Worm (Caenorhabditis elegans) whole organism, L3 larva: Measurements from ENCODE around the gene trap-2.

Experiments used
- R02D3.7 ChIP-seq: fragments of 150-350 bp; optimal IDR thresholded peaks from 2 replicates; lab custom pipeline; 2014; ENCODE audit warnings: missing biosample characterization, missing genetic modification characterization
- ZK546.5 ChIP-seq: sonication (generic microtip); optimal IDR thresholded peaks from 2 replicates; lab custom pipeline; 2017; ENCODE audit warnings: missing biosample characterization, missing genetic modification characterization
- aly-2 ChIP-seq: fragments of 150-350 bp; optimal IDR thresholded peaks from 2 replicates; lab custom pipeline; 2014; ENCODE audit warnings: missing biosample characterization, missing genetic modification characterization
- ama-1 ChIP-seq: fragments of 150-350 bp; optimal IDR thresholded peaks from 2 replicates; lab custom pipeline; 2018
- ceh-16 ChIP-seq: sonication (generic microtip); optimal IDR thresholded peaks from 2 replicates; lab custom pipeline; 2017; ENCODE audit warnings: missing biosample characterization, missing genetic modification characterization
- ceh-28 ChIP-seq: fragments of 150-350 bp; optimal IDR thresholded peaks from 2 replicates; lab custom pipeline; 2014; ENCODE audit warnings: missing biosample characterization, missing genetic modification reagents, missing genetic modification characterization
- ceh-82 ChIP-seq: fragments of 150-350 bp; optimal IDR thresholded peaks from 2 replicates; lab custom pipeline; 2014; ENCODE audit warnings: missing biosample characterization, missing genetic modification characterization
- ceh-9 ChIP-seq: sonication (generic microtip); optimal IDR thresholded peaks from 2 replicates; lab custom pipeline; 2018; ENCODE audit warnings: missing biosample characterization, missing genetic modification characterization
- daf-12 ChIP-seq: fragments of 150-350 bp; optimal IDR thresholded peaks from 2 replicates; lab custom pipeline; 2014; ENCODE audit warnings: missing biosample characterization, missing genetic modification reagents, missing genetic modification characterization
- egl-27 ChIP-seq: sonication (generic microtip); optimal IDR thresholded peaks from 4 replicates; lab custom pipeline; 2017; ENCODE audit warnings: missing biosample characterization, missing genetic modification reagents, missing genetic modification characterization
- egl-5 ChIP-seq: fragments of 150-350 bp; optimal IDR thresholded peaks from 2 replicates; lab custom pipeline; 2017; ENCODE audit warnings: missing biosample characterization, missing genetic modification reagents, missing genetic modification characterization, inconsistent platforms
- elt-1 ChIP-seq: fragments of 150-350 bp; optimal IDR thresholded peaks from 2 replicates; lab custom pipeline; 2014; ENCODE audit warnings: missing biosample characterization, missing genetic modification characterization
- elt-2 ChIP-seq: sonication (generic microtip); optimal IDR thresholded peaks from 2 replicates; lab custom pipeline; 2016; ENCODE audit warnings: missing genetic modification reagents, mild to moderate bottlenecking, missing genetic modification characterization, missing compliant biosample characterization
- elt-3 ChIP-seq, 3 experiments: fragments of 150-350 bp in 1 of 3; sonication (generic microtip) in 2 of 3; optimal IDR thresholded peaks; 2 replicates in 2 of 3; 4 replicates in 1 of 3; lab custom pipeline; 2014 to 2017; ENCODE audit warnings: missing biosample characterization in 3 of 3, missing genetic modification characterization in 3 of 3
- eor-1 ChIP-seq, 2 experiments: fragments of 150-350 bp; optimal IDR thresholded peaks; 2 replicates each; lab custom pipeline; 2014 to 2018; ENCODE audit warnings: missing biosample characterization in 2 of 2, missing genetic modification characterization in 2 of 2
- fkh-10 ChIP-seq: sonication (generic microtip); optimal IDR thresholded peaks from 2 replicates; lab custom pipeline; 2017; ENCODE audit warnings: missing biosample characterization, missing genetic modification reagents, missing genetic modification characterization
- fkh-2 ChIP-seq: fragments of 150-350 bp; optimal IDR thresholded peaks from 2 replicates; lab custom pipeline; 2014; ENCODE audit warnings: missing biosample characterization, missing genetic modification reagents, missing genetic modification characterization
- fos-1 ChIP-seq: fragments of 150-350 bp; optimal IDR thresholded peaks from 2 replicates; lab custom pipeline; 2014; ENCODE audit warnings: missing biosample characterization, missing genetic modification characterization
- hmg-11 ChIP-seq: sonication (generic microtip); optimal IDR thresholded peaks from 2 replicates; lab custom pipeline; 2016; ENCODE audit warnings: missing genetic modification characterization, missing compliant biosample characterization
- jun-1 ChIP-seq: fragments of 150-350 bp; optimal IDR thresholded peaks from 2 replicates; lab custom pipeline; 2014; ENCODE audit warnings: missing biosample characterization, missing genetic modification reagents, missing genetic modification characterization
- lin-15B ChIP-seq: fragments of 150-350 bp; optimal IDR thresholded peaks from 2 replicates; lab custom pipeline; 2014; ENCODE audit warnings: missing biosample characterization, missing genetic modification characterization
- lin-39 ChIP-seq: fragments of 150-350 bp; optimal IDR thresholded peaks from 2 replicates; lab custom pipeline; 2018; ENCODE audit warnings: missing biosample characterization, missing genetic modification reagents, missing genetic modification characterization
- lsy-12 ChIP-seq: sonication (generic microtip); optimal IDR thresholded peaks from 2 replicates; lab custom pipeline; 2016; ENCODE audit warnings: mild to moderate bottlenecking, missing genetic modification characterization, missing compliant biosample characterization
- mdl-1 ChIP-seq: fragments of 150-350 bp; optimal IDR thresholded peaks from 2 replicates; lab custom pipeline; 2014; ENCODE audit warnings: missing biosample characterization, missing genetic modification characterization
- mml-1 ChIP-seq: fragments of 150-350 bp; sonication (generic microtip); optimal IDR thresholded peaks from 3 replicates; lab custom pipeline; 2014; ENCODE audit warnings: missing biosample characterization, missing genetic modification characterization
- nfya-1 ChIP-seq: sonication (generic microtip); optimal IDR thresholded peaks from 2 replicates; lab custom pipeline; 2017; ENCODE audit warnings: missing genetic modification characterization, mild to moderate bottlenecking, missing compliant biosample characterization, antibody characterized with exemption, moderate library complexity; ENCODE audit not compliant: insufficient read depth
- nhr-11 ChIP-seq: fragments of 150-350 bp; optimal IDR thresholded peaks from 2 replicates; lab custom pipeline; 2014; ENCODE audit warnings: missing biosample characterization, missing genetic modification characterization
- nhr-12 ChIP-seq: fragments of 150-350 bp; optimal IDR thresholded peaks from 2 replicates; lab custom pipeline; 2014; ENCODE audit warnings: missing biosample characterization, missing genetic modification characterization
- nhr-23 ChIP-seq: fragments of 150-350 bp; optimal IDR thresholded peaks from 2 replicates; lab custom pipeline; 2014; ENCODE audit warnings: missing biosample characterization, missing genetic modification reagents, missing genetic modification characterization
- nhr-237 ChIP-seq: fragments of 150-350 bp; optimal IDR thresholded peaks from 2 replicates; lab custom pipeline; 2014; ENCODE audit warnings: missing biosample characterization, missing genetic modification characterization
- nhr-25 ChIP-seq: sonication (generic microtip); optimal IDR thresholded peaks from 2 replicates; lab custom pipeline; 2017; ENCODE audit warnings: missing biosample characterization, missing genetic modification characterization
- nhr-43 ChIP-seq: sonication (generic microtip); optimal IDR thresholded peaks from 2 replicates; lab custom pipeline; 2016; ENCODE audit warnings: mild to moderate bottlenecking, missing genetic modification characterization, missing compliant biosample characterization; ENCODE audit not compliant: poor library complexity, severe bottlenecking
- nhr-67 ChIP-seq: fragments of 150-350 bp; optimal IDR thresholded peaks from 2 replicates; lab custom pipeline; 2014; ENCODE audit warnings: missing biosample characterization, missing genetic modification characterization
- nhr-76 ChIP-seq: fragments of 150-350 bp; sonication (generic microtip); optimal IDR thresholded peaks from 5 replicates; lab custom pipeline; 2014; ENCODE audit warnings: missing biosample characterization, missing genetic modification characterization
- nhr-77 ChIP-seq: fragments of 150-350 bp; optimal IDR thresholded peaks from 2 replicates; lab custom pipeline; 2014; ENCODE audit warnings: missing biosample characterization, missing genetic modification characterization
- pha-4 ChIP-seq: fragments of 150-350 bp; optimal IDR thresholded peaks from 2 replicates; lab custom pipeline; 2014; ENCODE audit warnings: missing biosample characterization, missing genetic modification reagents, missing genetic modification characterization
- pqm-1 ChIP-seq: fragments of 150-350 bp; optimal IDR thresholded peaks from 2 replicates; lab custom pipeline; 2017; ENCODE audit warnings: missing biosample characterization, missing genetic modification characterization, inconsistent platforms
- sea-2 ChIP-seq: fragments of 150-350 bp; sonication (generic microtip); optimal IDR thresholded peaks from 4 replicates; lab custom pipeline; 2014; ENCODE audit warnings: missing biosample characterization, missing genetic modification reagents, missing genetic modification characterization
- skn-1 ChIP-seq: fragments of 150-350 bp; optimal IDR thresholded peaks from 2 replicates; lab custom pipeline; 2014; ENCODE audit warnings: missing biosample characterization, missing genetic modification characterization
- snpc-4 ChIP-seq: fragments of 150-350 bp; optimal IDR thresholded peaks from 2 replicates; lab custom pipeline; 2014; ENCODE audit warnings: missing biosample characterization, missing genetic modification characterization
- tbx-2 ChIP-seq: sonication (generic microtip); optimal IDR thresholded peaks from 2 replicates; lab custom pipeline; 2016; ENCODE audit warnings: mild to moderate bottlenecking, missing genetic modification characterization, missing compliant biosample characterization
- unc-39 ChIP-seq: sonication (generic microtip); optimal IDR thresholded peaks from 4 replicates; lab custom pipeline; 2017; ENCODE audit warnings: missing biosample characterization, missing genetic modification characterization
- unc-62 ChIP-seq: fragments of 150-350 bp; sonication (generic microtip); optimal IDR thresholded peaks from 4 replicates; lab custom pipeline; 2014; ENCODE audit warnings: missing biosample characterization, missing genetic modification reagents, missing genetic modification characterization
- zag-1 ChIP-seq: fragments of 150-350 bp; optimal IDR thresholded peaks from 2 replicates; lab custom pipeline; 2014; ENCODE audit warnings: missing biosample characterization, missing genetic modification characterization
- ztf-11 ChIP-seq: fragments of 150-350 bp; optimal IDR thresholded peaks from 2 replicates; lab custom pipeline; 2014; ENCODE audit warnings: missing biosample characterization, missing genetic modification characterization
- ztf-4 ChIP-seq: fragments of 150-350 bp; optimal IDR thresholded peaks from 2 replicates; lab custom pipeline; 2014; ENCODE audit warnings: missing biosample characterization, missing genetic modification characterization

The trap-2 gene

DNA sequence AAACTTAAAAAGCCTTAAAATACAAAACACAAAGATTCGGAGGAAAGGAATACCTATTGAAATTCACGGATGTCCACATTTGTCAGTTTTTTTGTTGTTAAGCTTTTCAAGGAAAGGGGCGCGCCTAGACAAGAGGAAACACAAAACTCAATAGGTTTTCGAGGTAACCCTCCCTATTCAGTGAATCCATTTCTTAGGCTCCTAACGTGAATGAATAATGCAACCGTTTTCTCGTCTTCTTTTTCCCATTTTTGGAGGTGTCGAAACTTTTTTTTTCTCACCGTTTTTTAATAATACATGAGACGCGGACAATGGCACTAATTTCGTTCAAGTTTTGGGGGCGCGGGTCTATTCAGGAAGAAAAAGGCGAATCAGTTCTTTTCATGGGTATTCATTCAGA lies 30.9 kb downstream of the trap-2 start:
- TF ChIP-seq zag-1 (tag; lab: Kevin White, UChicago) (no peak), R02D3.7 (no peak), fkh-10 (GFP tag; lab: Kevin White, UChicago) (peak; percentile 8), ceh-16 (tag; lab: Kevin White, UChicago) (no peak)
- TF ChIP-seq, all 47 proteins: peak for 1

ce11 chrX:735572-735971 lies 32.3 kb downstream of the trap-2 start, which contains the start of gene npr-19:
Gene npr-19 (minus strand): TSS chrX:735672.
- TF ChIP-seq snpc-4 (tag; lab: Kevin White, UChicago) (no peak), mdl-1 (tag; lab: Kevin White, UChicago) (no peak), ceh-16 (tag; lab: Kevin White, UChicago) (no peak), elt-1 (tag; lab: Kevin White, UChicago) (no peak), nhr-67 (tag; lab: Kevin White, UChicago) (no peak), fkh-10 (GFP tag; lab: Kevin White, UChicago) (no peak), pha-4 (tag; lab: Kevin White, UChicago) (no peak)

- TF ChIP-seq pqm-1, result peak; percentile 55
- peak; percentile 16 for TF ChIP-seq elt-2 (tag; lab: Kevin White, UChicago)
- TF ChIP-seq nhr-77 (tag; lab: Kevin White, UChicago), result no peak
Observed at ce11 chrX:729062-729461, 38.8 kb downstream of the trap-2 start.

- TF ChIP-seq pha-4 (tag; lab: Kevin White, UChicago), result peak; percentile 78
- peak; percentile 26 for TF ChIP-seq snpc-4 (tag; lab: Kevin White, UChicago)
- TF ChIP-seq fkh-2, result no peak
- no peak for TF ChIP-seq elt-1 (tag; lab: Kevin White, UChicago)
- TF ChIP-seq nhr-67 (tag; lab: Kevin White, UChicago), result no peak
- no peak for TF ChIP-seq nhr-11 (tag; lab: Kevin White, UChicago)
- no peak for TF ChIP-seq ceh-82 (tag; lab: Kevin White, UChicago)
- TF ChIP-seq unc-62, result no peak
- no peak for TF ChIP-seq ama-1 (lab: Kevin White, UChicago)
- peak; percentile 43 for TF ChIP-seq egl-27
- TF ChIP-seq elt-3 (tag; optimal IDR thresholded peaks at IDR 0.05; lab: Kevin White, UChicago), result no peak
- TF ChIP-seq ztf-11 (tag; lab: Kevin White, UChicago), result no peak
- no peak for TF ChIP-seq unc-39 (tag; lab: Kevin White, UChicago)
- TF ChIP-seq ceh-28, result peak; percentile 96
- no peak for TF ChIP-seq ceh-9 (tag; lab: Kevin White, UChicago)
- peak; percentile 51 for TF ChIP-seq lsy-12 (tag; lab: Kevin White, UChicago)
- TF ChIP-seq R02D3.7, result no peak
- peak; percentile 94 for TF ChIP-seq hmg-11
- TF ChIP-seq ztf-4 (tag; lab: Kevin White, UChicago), result no peak
- no peak for TF ChIP-seq daf-12 (tag; lab: Kevin White, UChicago)
- peak; percentile 79 for TF ChIP-seq nfya-1
- TF ChIP-seq tbx-2 (tag; lab: Kevin White, UChicago), result peak; percentile 47
- TF ChIP-seq mml-1 (tag; lab: Kevin White, UChicago), result no peak
- TF ChIP-seq lin-15B (tag; lab: Kevin White, UChicago), result peak; percentile 39
- no peak for TF ChIP-seq nhr-12
- no peak for TF ChIP-seq fkh-10 (GFP tag; lab: Kevin White, UChicago)
- TF ChIP-seq ZK546.5 (tag; lab: Kevin White, UChicago), result no peak
- TF ChIP-seq nhr-23 (tag; lab: Kevin White, UChicago), result peak; percentile 66
- TF ChIP-seq aly-2 (tag; lab: Kevin White, UChicago), result no peak
- TF ChIP-seq pqm-1, result peak; percentile 50
- TF ChIP-seq sea-2 (GFP tag; lab: Kevin White, UChicago), result no peak
- peak; percentile 93 for TF ChIP-seq fos-1 (tag; lab: Kevin White, UChicago)
- no peak for TF ChIP-seq nhr-76
- TF ChIP-seq skn-1, result no peak
- peak; percentile 65 for TF ChIP-seq elt-2 (tag; lab: Kevin White, UChicago)
- TF ChIP-seq lin-39 (tag; lab: Kevin White, UChicago), result no peak
- TF ChIP-seq zag-1 (tag; lab: Kevin White, UChicago), result no peak
- no peak for TF ChIP-seq nhr-237
- TF ChIP-seq eor-1 (tag; optimal IDR thresholded peaks at IDR 0.05; lab: Kevin White, UChicago), result no peak
- peak; percentile 21 for TF ChIP-seq nhr-43 (tag; lab: Kevin White, UChicago)
- TF ChIP-seq nhr-77 (tag; lab: Kevin White, UChicago), result no peak
- TF ChIP-seq mdl-1 (tag; lab: Kevin White, UChicago), result no peak
- TF ChIP-seq ceh-16 (tag; lab: Kevin White, UChicago), result no peak
- no peak for TF ChIP-seq egl-5 (tag; lab: Kevin White, UChicago)
- TF ChIP-seq nhr-25, result peak; percentile 84
- peak; percentile 90 for TF ChIP-seq jun-1 (tag; lab: Kevin White, UChicago)
Observed at ce11 chrX:727737-728136, 40.1 kb downstream of the trap-2 start.
